Worm (Caenorhabditis elegans) whole organism, L2 larva: ENCODE results near the gene F16B12.1.

ENCODE experiments used
- egl-27 ChIP-seq: sonication (generic microtip); optimal IDR thresholded peaks from 3 replicates; lab custom pipeline; 2017; ENCODE audit warnings: missing biosample characterization, missing genetic modification reagents, missing genetic modification characterization
- elt-3 ChIP-seq: sonication (generic microtip); optimal IDR thresholded peaks from 2 replicates; lab custom pipeline; 2017; ENCODE audit warnings: missing biosample characterization, missing genetic modification characterization
- lin-13 ChIP-seq: fragments of 150-350 bp; optimal IDR thresholded peaks from 2 replicates; lab custom pipeline; 2014; ENCODE audit warnings: missing biosample characterization, missing genetic modification reagents, missing genetic modification characterization
- lsy-2 ChIP-seq, 2 experiments: fragments of 150-350 bp in 1 of 2; sonication (generic microtip) in 1 of 2; optimal IDR thresholded peaks; 2 replicates each; lab custom pipeline; 2014 to 2017; ENCODE audit warnings: missing biosample characterization in 2 of 2, missing genetic modification characterization in 2 of 2
- mdl-1 ChIP-seq, 2 experiments: fragments of 150-350 bp in 1 of 2; sonication (generic microtip) in 1 of 2; optimal IDR thresholded peaks; 2 replicates each; lab custom pipeline; 2017; ENCODE audit warnings: missing biosample characterization in 2 of 2, missing genetic modification characterization in 2 of 2
- nhr-11 ChIP-seq: fragments of 150-350 bp; optimal IDR thresholded peaks from 2 replicates; lab custom pipeline; 2014; ENCODE audit warnings: missing biosample characterization, missing genetic modification characterization
- nhr-23 ChIP-seq: fragments of 150-350 bp; optimal IDR thresholded peaks from 2 replicates; lab custom pipeline; 2014; ENCODE audit warnings: missing biosample characterization, missing genetic modification reagents, missing genetic modification characterization
- nhr-25 ChIP-seq: fragments of 150-350 bp; sonication (generic microtip); optimal IDR thresholded peaks from 3 replicates; lab custom pipeline; 2014; ENCODE audit warnings: missing biosample characterization, missing genetic modification characterization
- nhr-6 ChIP-seq: fragments of 150-350 bp; optimal IDR thresholded peaks from 2 replicates; lab custom pipeline; 2014; ENCODE audit warnings: missing biosample characterization, missing genetic modification characterization
- skn-1 ChIP-seq: sonication (generic microtip); optimal IDR thresholded peaks from 2 replicates; lab custom pipeline; 2017; ENCODE audit warnings: missing biosample characterization, missing genetic modification characterization
- zag-1 ChIP-seq: fragments of 150-350 bp; optimal IDR thresholded peaks from 2 replicates; lab custom pipeline; 2014; ENCODE audit warnings: missing biosample characterization, missing genetic modification characterization

DNA sequence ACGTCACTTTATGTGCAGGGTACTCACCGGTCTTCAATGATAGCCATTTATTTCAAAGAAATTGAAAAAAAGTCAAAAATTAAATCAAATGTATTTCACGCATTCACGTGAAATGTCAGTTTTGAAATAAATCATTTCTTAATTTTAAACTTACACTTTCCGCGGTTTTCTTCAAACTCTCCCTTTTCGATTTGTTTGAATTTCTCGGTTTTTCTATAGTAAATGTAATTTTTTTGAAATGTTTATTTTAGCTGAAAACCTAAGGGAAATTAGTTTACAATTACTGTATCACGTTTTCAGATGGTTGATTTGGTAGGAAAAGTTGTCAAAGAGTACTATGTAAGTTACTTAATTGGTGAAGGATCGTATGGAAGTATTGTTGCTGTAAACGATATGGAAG, 22.9 kb downstream of the F16B12.1 start, which contains the start of gene F16B12.7:
- TF ChIP-seq nhr-25 (tag; lab: Kevin White, UChicago) (no peak), nhr-23 (no peak), mdl-1 (tag; optimal IDR thresholded peaks at IDR 0.05; lab: Kevin White, UChicago) (no peak), skn-1 (tag; lab: Kevin White, UChicago) (no peak), elt-3 (no peak), zag-1 (tag; lab: Kevin White, UChicago) (no peak), lsy-2 (tag; optimal IDR thresholded peaks at IDR 0.05; lab: Kevin White, UChicago) (no peak), egl-27 (no peak), lin-13 (GFP tag; lab: Kevin White, UChicago) (no peak), nhr-11 (tag; lab: Kevin White, UChicago) (no peak), nhr-6 (tag; lab: Kevin White, UChicago) (no peak)
